Fruit fly (Drosophila melanogaster) whole organism, wandering third instar larva: ENCODE results near the gene CG31954.

ENCODE experiments used
- Abd-B ChIP-seq: fragments of >200 bp; optimal IDR thresholded peaks from 2 replicates; lab custom pipeline; 2017; ENCODE audit warnings: missing biosample characterization, missing genetic modification characterization
- CG32264 ChIP-seq: fragments of 200-800 bp; sonication (Bioruptor generic); optimal IDR thresholded peaks from 2 replicates; lab custom pipeline; 2016; ENCODE audit warnings: missing biosample characterization, missing genetic modification characterization
- CG9705 ChIP-seq: fragments of 200-800 bp; sonication (Bioruptor generic); optimal IDR thresholded peaks from 2 replicates; lab custom pipeline; 2018; ENCODE audit warnings: missing biosample characterization, mild to moderate bottlenecking, missing genetic modification characterization
- Dfd ChIP-seq: fragments of >200 bp; optimal IDR thresholded peaks from 2 replicates; lab custom pipeline; 2017; ENCODE audit warnings: missing biosample characterization, missing genetic modification characterization
- Dif ChIP-seq: fragments of 200-275, 200-300 bp; sonication (Bioruptor generic); optimal IDR thresholded peaks from 2 replicates; lab custom pipeline; 2018; ENCODE audit warnings: missing biosample characterization, missing genetic modification characterization; ENCODE audit not compliant: partially characterized antibody
- GATAd ChIP-seq: sonication (Bioruptor generic); optimal IDR thresholded peaks from 2 replicates; lab custom pipeline; 2016; ENCODE audit warnings: missing biosample characterization, missing genetic modification characterization
- HLH106 ChIP-seq: fragments of 200-800 bp; optimal IDR thresholded peaks from 3 replicates; lab custom pipeline; 2019; ENCODE audit warnings: missing biosample characterization, mild to moderate bottlenecking, missing genetic modification characterization, moderate library complexity
- Hnf4 ChIP-seq: fragments of 200-800 bp; sonication (Bioruptor generic); optimal IDR thresholded peaks from 2 replicates; lab custom pipeline; 2016; ENCODE audit warnings: missing biosample characterization, mild to moderate bottlenecking, missing genetic modification characterization
- Hr78 ChIP-seq: fragments of >200 bp; optimal IDR thresholded peaks from 2 replicates; lab custom pipeline; 2017; ENCODE audit warnings: missing biosample characterization, missing genetic modification characterization
- Hr83 ChIP-seq: fragments of 200-300 bp; sonication (Bioruptor generic); optimal IDR thresholded peaks from 2 replicates; lab custom pipeline; 2016; ENCODE audit warnings: missing biosample characterization, mild to moderate bottlenecking, missing genetic modification characterization, moderate library complexity; ENCODE audit not compliant: poor library complexity, severe bottlenecking
- Mio ChIP-seq: sonication (Bioruptor generic); optimal IDR thresholded peaks from 2 replicates; lab custom pipeline; 2016; ENCODE audit warnings: missing biosample characterization, missing genetic modification characterization
- Myc ChIP-seq: fragments of >200 bp; optimal IDR thresholded peaks from 2 replicates; lab custom pipeline; 2017
- N ChIP-seq: fragments of >200 bp; optimal IDR thresholded peaks from 2 replicates; lab custom pipeline; 2018; ENCODE audit warnings: missing biosample characterization, missing external identifiers, missing genetic modification characterization
- OdsH ChIP-seq: fragments of 200-800 bp; sonication (Bioruptor generic); optimal IDR thresholded peaks from 2 replicates; lab custom pipeline; 2016; ENCODE audit warnings: missing biosample characterization, mild to moderate bottlenecking, missing genetic modification characterization
- Rel ChIP-seq, 2 experiments: fragments of 200-800 bp; sonication (Bioruptor generic) in 1 of 2; optimal IDR thresholded peaks; 2 replicates in 1 of 2; 3 replicates in 1 of 2; lab custom pipeline; 2016 to 2019; ENCODE audit warnings: mild to moderate bottlenecking in 2 of 2, missing biosample characterization in 2 of 2, missing genetic modification characterization in 2 of 2, moderate library complexity in 1 of 2
- Vsx2 ChIP-seq: fragments of 200-300, 225-300 bp; sonication (Bioruptor generic); optimal IDR thresholded peaks from 2 replicates; lab custom pipeline; 2018; ENCODE audit warnings: missing biosample characterization, missing genetic modification characterization; ENCODE audit not compliant: partially characterized antibody
- br ChIP-seq: fragments of 200-800 bp; sonication (Bioruptor generic); optimal IDR thresholded peaks from 2 replicates; lab custom pipeline; 2016; ENCODE audit warnings: missing biosample characterization, missing genetic modification characterization
- brk ChIP-seq: fragments of 200-800 bp; sonication (Bioruptor generic); optimal IDR thresholded peaks from 2 replicates; lab custom pipeline; 2016; ENCODE audit warnings: missing biosample characterization, mild to moderate bottlenecking, missing genetic modification characterization
- dmrt93B ChIP-seq: fragments of 200-800 bp; sonication (Bioruptor generic); optimal IDR thresholded peaks from 2 replicates; lab custom pipeline; 2018; ENCODE audit warnings: missing biosample characterization, mild to moderate bottlenecking, missing genetic modification characterization
- foxo ChIP-seq, 2 experiments: fragments of 200-800 bp; sonication (Bioruptor generic); optimal IDR thresholded peaks; 2 replicates in 1 of 2; 3 replicates in 1 of 2; lab custom pipeline; 2016 to 2017; ENCODE audit warnings: missing biosample characterization in 2 of 2, missing genetic modification characterization in 2 of 2
- fru ChIP-seq: fragments of 200-800 bp; sonication (Bioruptor generic); optimal IDR thresholded peaks from 3 replicates; lab custom pipeline; 2016; ENCODE audit warnings: missing biosample characterization, mild to moderate bottlenecking, missing genetic modification characterization
- h ChIP-seq: fragments of 200-800 bp; sonication (Bioruptor generic); optimal IDR thresholded peaks from 3 replicates; lab custom pipeline; 2016; ENCODE audit warnings: missing biosample characterization, mild to moderate bottlenecking, missing genetic modification characterization
- lola ChIP-seq: fragments of >200 bp; optimal IDR thresholded peaks from 2 replicates; lab custom pipeline; 2017; ENCODE audit warnings: missing biosample characterization, missing genetic modification characterization
- pan ChIP-seq: fragments of >200 bp; optimal IDR thresholded peaks from 2 replicates; lab custom pipeline; 2017
- psq ChIP-seq: fragments of 200-800 bp; sonication (Bioruptor generic); optimal IDR thresholded peaks from 3 replicates; lab custom pipeline; 2017; ENCODE audit warnings: missing biosample characterization, mild to moderate bottlenecking, missing genetic modification characterization, moderate library complexity
- rgr ChIP-seq: fragments of 200-800 bp; sonication (Bioruptor generic); optimal IDR thresholded peaks from 3 replicates; lab custom pipeline; 2016; ENCODE audit warnings: missing biosample characterization, mild to moderate bottlenecking, missing genetic modification characterization
- sage ChIP-seq: fragments of 200-800 bp; sonication (Bioruptor generic); optimal IDR thresholded peaks from 2 replicates; lab custom pipeline; 2016; ENCODE audit warnings: missing biosample characterization, mild to moderate bottlenecking, missing genetic modification characterization
- tai ChIP-seq: sonication (Bioruptor generic); optimal IDR thresholded peaks from 2 replicates; lab custom pipeline; 2016; ENCODE audit warnings: missing biosample characterization, missing genetic modification characterization
- usp ChIP-seq: fragments of >200 bp; optimal IDR thresholded peaks from 2 replicates; lab custom pipeline; 2017; ENCODE audit warnings: missing biosample characterization, missing genetic modification characterization
- woc ChIP-seq: sonication (Bioruptor generic); optimal IDR thresholded peaks from 2 replicates; lab custom pipeline; 2016; ENCODE audit warnings: missing biosample characterization, mild to moderate bottlenecking, missing genetic modification characterization

The CG31954 gene

dm6 chr2L:3504851-3505250, 5.1 kb downstream of the CG31954 start:
- TF ChIP-seq Myc (lab: Kevin White, UChicago) (no peak), pan (lab: Kevin White, UChicago) (no peak), CG32264 (no peak), dmrt93B (no peak), HLH106 (no peak), sage (GFP tag; lab: Kevin White, UChicago) (no peak), Dfd (GFP tag; lab: Kevin White, UChicago) (no peak), OdsH (GFP tag; lab: Kevin White, UChicago) (no peak), lola (GFP tag; lab: Kevin White, UChicago) (no peak), foxo (GFP tag; optimal IDR thresholded peaks at IDR 0.05; lab: Kevin White, UChicago) (no peak)

DNA sequence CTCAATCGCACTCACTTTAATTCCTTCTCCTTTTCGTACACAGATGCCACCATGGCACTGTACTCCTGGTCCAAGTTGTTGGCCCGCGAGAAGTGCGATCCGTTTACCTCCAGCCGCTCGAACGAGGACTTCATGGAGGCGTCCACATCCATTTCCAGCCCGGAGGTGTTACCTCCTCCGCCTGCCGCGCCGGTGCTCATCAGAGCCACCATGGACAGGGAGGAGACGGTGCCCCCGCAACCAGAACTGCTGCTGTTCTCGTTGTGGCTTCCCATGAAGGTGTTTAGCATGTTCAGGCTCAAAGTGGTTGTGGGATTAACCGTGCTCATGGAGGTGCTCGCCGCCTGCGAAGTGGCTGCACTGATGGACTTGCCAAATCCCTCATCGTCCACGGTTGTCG, 14.4 kb downstream of the CG31954 start:
- TF ChIP-seq Dfd (GFP tag; lab: Kevin White, UChicago) (no peak), Myc (lab: Kevin White, UChicago) (no peak), Mio (GFP tag; lab: Kevin White, UChicago) (no peak), Hr78 (GFP tag; lab: Kevin White, UChicago) (no peak)

dm6 chr2L:3493475-3493874, 16.4 kb downstream of the CG31954 start:
- TF ChIP-seq Dif (GFP tag; lab: Kevin White, UChicago) (no peak), psq (GFP tag; lab: Kevin White, UChicago) (no peak), Hr78 (GFP tag; lab: Kevin White, UChicago) (no peak), N (GFP tag; lab: Kevin White, UChicago) (no peak), CG9705 (GFP tag; lab: Kevin White, UChicago) (no peak), Myc (lab: Kevin White, UChicago) (no peak), woc (GFP tag; lab: Kevin White, UChicago) (no peak), sage (GFP tag; lab: Kevin White, UChicago) (no peak), foxo (GFP tag; optimal IDR thresholded peaks at IDR 0.05; lab: Kevin White, UChicago) (no peak), Mio (GFP tag; lab: Kevin White, UChicago) (no peak), fru (no peak), GATAd (GFP tag; lab: Kevin White, UChicago) (no peak), OdsH (GFP tag; lab: Kevin White, UChicago) (no peak), Rel (GFP tag; optimal IDR thresholded peaks at IDR 0.05; lab: Kevin White, UChicago) (no peak), Rel (tag; optimal IDR thresholded peaks at IDR 0.05; lab: Kevin White, UChicago) (no peak)

dm6 chr2L:3490971-3491370, 18.9 kb downstream of the CG31954 start, which contains the start of gene CG15414:
Gene CG15414 (minus strand): TSS chr2L:3491071.
- no peak for TF ChIP-seq rgr

dm6 chr2L:3485506-3485905, 24.4 kb downstream of the CG31954 start:
- TF ChIP-seq Vsx2 (GFP tag; lab: Kevin White, UChicago) (no peak), Hr78 (GFP tag; lab: Kevin White, UChicago) (no peak), br (GFP tag; lab: Kevin White, UChicago) (no peak), tai (GFP tag; lab: Kevin White, UChicago) (no peak), lola (GFP tag; lab: Kevin White, UChicago) (no peak), Dif (GFP tag; lab: Kevin White, UChicago) (no peak), Myc (lab: Kevin White, UChicago) (no peak), GATAd (GFP tag; lab: Kevin White, UChicago) (no peak), brk (GFP tag; lab: Kevin White, UChicago) (no peak), usp (GFP tag; lab: Kevin White, UChicago) (no peak), Abd-B (GFP tag; lab: Kevin White, UChicago) (no peak), OdsH (GFP tag; lab: Kevin White, UChicago) (no peak), h (GFP tag; lab: Kevin White, UChicago) (no peak), psq (GFP tag; lab: Kevin White, UChicago) (no peak), rgr (no peak)
- TF ChIP-seq, all 38 proteins: peak for 0

DNA sequence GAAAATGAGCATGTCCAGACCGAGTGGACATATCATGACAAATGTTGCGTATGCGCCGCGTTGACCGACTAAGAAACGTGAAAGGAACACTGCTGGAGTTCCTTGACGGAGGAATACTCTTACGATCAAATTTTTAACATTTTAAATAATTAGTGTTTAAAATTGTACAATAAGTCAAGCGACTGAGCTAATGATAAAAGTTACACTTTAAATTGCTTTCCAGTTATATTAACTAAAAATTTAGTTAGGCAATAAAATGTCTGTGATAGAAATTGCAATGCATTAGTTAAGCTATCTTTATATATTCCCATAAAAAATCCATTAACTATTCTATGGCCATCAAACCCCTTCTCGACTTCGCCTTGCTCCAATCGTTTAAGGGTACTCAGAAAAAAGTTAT, 25.1 kb downstream of the CG31954 start:
- TF ChIP-seq HLH106: no peak
- no peak for TF ChIP-seq Mio (GFP tag; lab: Kevin White, UChicago)
- TF ChIP-seq fru: no peak
- no peak for TF ChIP-seq Dif (GFP tag; lab: Kevin White, UChicago)
- no peak for TF ChIP-seq woc (GFP tag; lab: Kevin White, UChicago)
- TF ChIP-seq Hnf4 (GFP tag; lab: Kevin White, UChicago): no peak
- TF ChIP-seq sage (GFP tag; lab: Kevin White, UChicago): no peak
- TF ChIP-seq Hr83 (GFP tag; lab: Kevin White, UChicago): no peak
